Fruit fly (Drosophila melanogaster): ENCODE data around the gene Cbp20.

The Cbp20 gene

DNA sequence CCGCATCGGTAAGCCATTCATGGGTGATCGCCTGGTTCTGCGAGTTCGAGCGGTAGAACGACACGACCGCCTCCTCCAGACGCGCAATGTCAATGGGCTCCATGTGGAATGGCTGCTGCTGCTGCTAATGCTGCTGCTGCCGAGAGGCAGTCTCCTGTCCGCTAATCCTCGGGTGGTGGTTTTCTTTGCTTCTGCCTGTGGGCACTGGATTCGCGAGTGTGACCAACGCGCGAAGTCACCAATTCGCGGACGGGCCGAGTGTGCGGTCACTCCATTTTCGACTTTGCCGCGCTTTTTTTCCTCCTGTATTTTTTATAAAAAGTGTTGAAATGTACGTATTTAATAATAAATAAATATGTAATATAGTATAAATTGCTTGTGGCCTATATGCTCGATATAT is 18.8 kb downstream of the Cbp20 start, which contains the start of gene cdm:
cdm (minus strand) TSS at position 236 of the 400 bp plus-strand sequence.
- TF ChIP-seq EcR (GFP tag; optimal IDR thresholded peaks at IDR 0.05) (no peak), usp (GFP tag; optimal IDR thresholded peaks at IDR 0.05) (no peak), CG8478 (optimal IDR thresholded peaks at IDR 0.05) (no peak), psq (optimal IDR thresholded peaks at IDR 0.05) (no peak), pan (optimal IDR thresholded peaks at IDR 0.05) (no peak), Dll (optimal IDR thresholded peaks at IDR 0.05) (no peak)

DNA sequence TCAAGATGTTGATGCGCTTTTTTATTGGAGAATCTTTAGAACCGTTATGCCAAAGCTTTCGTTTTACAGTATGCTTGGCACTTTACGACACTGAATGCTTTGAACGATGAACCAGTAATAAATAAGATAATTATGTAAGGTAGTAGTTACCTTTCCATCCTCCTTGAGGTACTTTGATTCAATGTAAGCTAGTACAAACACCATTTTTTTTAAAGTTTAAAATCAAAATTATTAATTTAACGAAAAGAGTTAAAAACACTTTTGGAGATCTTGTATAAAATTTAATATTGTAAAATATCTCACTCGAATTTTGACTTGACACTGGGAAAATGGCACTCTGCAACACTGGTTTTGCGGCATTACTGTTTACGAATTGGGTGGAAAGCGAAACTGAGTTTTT is 20.9 kb downstream of the Cbp20 start, which contains the start of the genes Arp5 and CG7208:
Arp5 (plus strand) TSS at position 114 of the 400 bp plus-strand sequence.
CG7208 (minus strand) TSS at position 331 of the 400 bp plus-strand sequence.
- TF ChIP-seq CG8478 (optimal IDR thresholded peaks at IDR 0.05) (no peak), EcR (GFP tag; optimal IDR thresholded peaks at IDR 0.05) (no peak), usp (GFP tag; optimal IDR thresholded peaks at IDR 0.05) (no peak), pan (optimal IDR thresholded peaks at IDR 0.05) (no peak), Dll (optimal IDR thresholded peaks at IDR 0.05) (no peak)

DNA sequence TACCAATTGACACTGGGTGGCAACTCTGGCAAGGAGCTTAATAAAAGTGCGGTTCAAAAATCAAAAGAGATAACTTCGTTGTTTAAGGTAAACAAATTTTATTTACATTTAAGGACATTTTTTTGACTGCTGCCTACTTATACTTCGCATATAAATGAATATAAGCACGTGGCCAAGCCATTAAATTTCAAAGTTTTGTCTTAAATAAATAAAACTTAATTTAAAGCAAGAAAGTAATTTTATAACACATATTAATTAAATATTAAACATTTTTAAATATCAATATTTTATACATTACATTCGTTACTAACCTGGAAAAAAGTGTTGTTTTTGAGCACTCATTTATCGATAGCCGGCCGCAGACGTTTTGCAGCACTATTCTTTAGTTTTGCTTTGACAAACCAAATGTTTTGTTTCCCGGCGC is 24.3 kb downstream of the Cbp20 start, which contains the start of the genes CG12321 and MED17:
CG12321 (minus strand) TSS at position 6 of the 424 bp plus-strand sequence.
MED17 (plus strand) TSS at position 371 of the 424 bp plus-strand sequence.
- TF ChIP-seq EcR (GFP tag; optimal IDR thresholded peaks at IDR 0.05), result no peak
- TF ChIP-seq usp (GFP tag; optimal IDR thresholded peaks at IDR 0.05), result no peak
- no peak for TF ChIP-seq psq (optimal IDR thresholded peaks at IDR 0.05)
- no peak for TF ChIP-seq CG8478 (optimal IDR thresholded peaks at IDR 0.05)
- TF ChIP-seq pan (optimal IDR thresholded peaks at IDR 0.05), result no peak
- no peak for TF ChIP-seq Dll (optimal IDR thresholded peaks at IDR 0.05)

DNA sequence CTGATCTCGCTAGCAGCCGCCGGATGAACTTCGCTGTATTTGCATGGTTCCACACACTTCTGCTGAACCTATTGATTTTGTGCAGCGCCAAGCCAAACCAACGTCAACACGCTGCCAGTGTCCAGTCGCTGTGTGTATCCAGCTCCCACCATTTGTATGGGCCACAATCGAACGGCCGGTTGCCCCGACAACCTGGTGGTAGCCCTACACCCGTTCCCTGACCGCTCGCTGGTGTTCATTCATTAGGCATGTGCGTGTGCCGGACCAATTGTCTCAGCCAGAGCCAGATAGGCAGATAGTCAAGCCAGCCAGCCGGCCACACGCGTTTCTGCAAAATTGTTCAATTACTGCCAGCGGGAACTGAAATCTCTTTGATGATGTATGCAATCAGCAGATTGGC is 27.4 kb downstream of the Cbp20 start, which contains the start of gene CG14313:
CG14313 (minus strand) TSS at position 101 of the 400 bp plus-strand sequence.
- TF ChIP-seq CG8478 (optimal IDR thresholded peaks at IDR 0.05) (no peak), pan (optimal IDR thresholded peaks at IDR 0.05) (no peak)

DNA sequence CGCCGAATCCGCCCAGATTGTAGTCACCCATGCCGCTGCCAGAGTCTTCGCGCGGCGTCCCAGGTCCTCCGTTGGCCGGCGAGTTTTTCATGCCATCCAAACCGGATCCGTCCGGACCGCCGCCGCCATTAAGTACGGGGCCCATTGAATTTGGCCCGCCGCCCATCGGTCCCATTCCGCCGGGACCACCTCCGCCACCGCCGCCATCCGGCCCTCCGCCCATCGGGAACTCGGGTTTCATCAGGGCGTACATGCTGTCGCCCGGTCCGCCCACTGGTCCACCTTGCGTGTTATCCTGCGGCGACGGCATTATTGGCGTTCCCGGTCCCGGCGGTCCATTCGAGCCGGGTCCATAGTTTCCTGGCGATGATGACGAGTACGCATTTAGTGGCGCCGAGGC is 30.8 kb downstream of the Cbp20 start:
- TF ChIP-seq Dll (optimal IDR thresholded peaks at IDR 0.05) (no peak), CG8478 (optimal IDR thresholded peaks at IDR 0.05) (no peak), psq (optimal IDR thresholded peaks at IDR 0.05) (no peak), EcR (GFP tag; optimal IDR thresholded peaks at IDR 0.05) (no peak), pan (optimal IDR thresholded peaks at IDR 0.05) (no peak), usp (GFP tag; optimal IDR thresholded peaks at IDR 0.05) (no peak)

DNA sequence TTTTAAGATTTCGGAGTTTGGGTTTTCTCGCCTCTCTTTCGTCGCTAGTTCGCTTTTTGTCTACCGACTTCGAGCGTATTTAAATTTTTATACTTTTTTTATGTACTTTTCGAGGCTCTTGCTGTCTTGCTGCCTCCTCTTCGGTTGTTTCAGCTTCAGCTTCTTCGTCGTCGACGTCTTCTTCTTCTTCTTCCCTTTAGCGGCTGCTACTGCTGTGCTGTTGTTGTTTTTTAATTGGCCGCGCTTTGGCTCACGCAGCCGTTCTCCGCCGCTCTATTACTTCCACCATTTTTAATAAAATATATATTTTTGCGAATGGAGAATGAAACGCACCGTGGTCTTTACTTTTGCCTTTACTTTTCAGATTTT is 32.1 kb downstream of the Cbp20 start:
- TF ChIP-seq usp (GFP tag; optimal IDR thresholded peaks at IDR 0.05) (no peak), EcR (GFP tag; optimal IDR thresholded peaks at IDR 0.05) (no peak)

DNA sequence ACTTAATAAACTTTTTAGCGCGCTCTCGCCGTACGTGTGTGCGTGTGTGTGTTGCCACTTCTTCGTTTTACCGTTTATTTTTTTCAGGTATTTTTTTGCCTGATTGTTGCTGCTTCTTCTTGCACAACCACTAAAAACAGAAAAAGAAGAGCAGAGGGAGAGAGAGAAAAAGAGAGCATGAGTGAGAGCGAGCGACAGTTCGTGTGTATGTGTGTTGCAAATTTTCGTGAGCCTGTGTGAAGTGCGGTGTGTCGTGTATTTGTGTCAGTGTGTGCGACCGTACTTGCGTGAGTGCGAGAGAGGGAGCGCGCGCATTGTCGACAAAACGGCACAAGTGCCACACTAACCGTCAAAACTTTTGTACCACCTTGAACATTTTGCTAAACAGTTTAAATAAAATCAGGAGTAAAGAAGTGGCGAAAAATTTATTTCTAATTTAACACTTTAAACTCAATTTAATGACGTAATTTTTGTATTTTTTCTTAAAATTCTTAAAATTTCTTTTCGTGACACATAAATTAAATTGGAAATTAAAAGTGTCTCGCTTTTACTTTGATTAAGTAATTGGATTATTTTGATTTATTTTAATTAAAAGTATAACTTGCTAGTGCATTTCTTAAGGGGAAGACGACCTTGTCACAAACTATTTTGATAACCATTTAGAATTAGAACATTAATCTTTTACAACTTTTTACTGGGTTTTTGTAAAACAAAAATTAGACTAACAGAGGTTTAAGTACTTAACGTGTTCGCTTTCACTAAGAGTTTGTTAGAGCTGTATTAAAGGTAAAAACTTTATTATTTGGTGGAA is 32.7 kb downstream of the Cbp20 start:
- TF ChIP-seq CG8478 (optimal IDR thresholded peaks at IDR 0.05), result peak; percentile 51
- no peak for TF ChIP-seq EcR (GFP tag; optimal IDR thresholded peaks at IDR 0.05)
- TF ChIP-seq Dll (optimal IDR thresholded peaks at IDR 0.05), result peak; percentile 98

DNA sequence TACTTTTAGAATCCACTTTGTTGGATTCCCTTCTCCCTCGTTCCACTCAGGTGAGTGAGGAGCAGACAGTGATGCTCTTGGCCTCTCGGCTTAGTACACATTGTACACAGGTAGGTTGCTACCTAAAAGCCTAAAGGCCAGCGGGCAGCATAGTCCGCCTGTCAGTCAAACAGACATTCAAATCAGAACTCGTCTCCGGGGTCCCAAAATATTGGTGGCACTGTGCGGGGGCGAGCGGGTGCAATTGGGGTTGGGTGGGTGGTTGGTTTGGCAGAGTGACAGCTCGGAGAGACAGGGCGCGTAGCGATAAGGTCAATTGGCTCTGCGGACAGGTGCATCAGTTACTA is 33.3 kb downstream of the Cbp20 start:
- no peak for TF ChIP-seq CG8478 (optimal IDR thresholded peaks at IDR 0.05)

DNA sequence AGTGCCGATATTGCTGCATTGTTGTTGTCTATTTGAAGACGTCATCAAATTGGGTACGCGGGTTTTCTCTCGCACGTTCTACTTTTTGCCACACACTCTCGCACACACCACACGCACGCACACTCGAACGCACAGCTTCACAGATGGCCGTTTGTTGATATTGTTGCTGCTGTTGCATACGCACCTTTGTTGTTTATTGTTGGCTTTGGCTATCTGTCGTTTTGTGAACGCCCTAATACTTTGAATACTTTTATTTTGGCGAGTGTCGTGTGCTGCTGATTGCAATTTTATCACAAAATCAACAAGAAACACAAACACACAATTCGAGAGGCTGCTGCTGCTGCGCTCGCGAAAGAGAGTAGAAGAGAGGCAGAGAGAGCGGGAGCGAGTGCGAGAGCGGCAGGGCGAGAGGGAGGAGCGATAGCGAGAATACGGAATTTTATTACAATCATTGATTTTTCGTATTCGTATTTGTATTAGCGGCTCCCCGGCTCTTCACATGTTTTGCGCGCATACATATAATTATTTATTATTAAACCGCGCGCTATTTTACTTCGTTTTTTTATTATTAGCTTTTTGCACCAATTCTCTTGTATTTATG is 34.2 kb downstream of the Cbp20 start:
- TF ChIP-seq EcR (GFP tag; optimal IDR thresholded peaks at IDR 0.05) (no peak), Dll (optimal IDR thresholded peaks at IDR 0.05) (peak; percentile 97)

DNA sequence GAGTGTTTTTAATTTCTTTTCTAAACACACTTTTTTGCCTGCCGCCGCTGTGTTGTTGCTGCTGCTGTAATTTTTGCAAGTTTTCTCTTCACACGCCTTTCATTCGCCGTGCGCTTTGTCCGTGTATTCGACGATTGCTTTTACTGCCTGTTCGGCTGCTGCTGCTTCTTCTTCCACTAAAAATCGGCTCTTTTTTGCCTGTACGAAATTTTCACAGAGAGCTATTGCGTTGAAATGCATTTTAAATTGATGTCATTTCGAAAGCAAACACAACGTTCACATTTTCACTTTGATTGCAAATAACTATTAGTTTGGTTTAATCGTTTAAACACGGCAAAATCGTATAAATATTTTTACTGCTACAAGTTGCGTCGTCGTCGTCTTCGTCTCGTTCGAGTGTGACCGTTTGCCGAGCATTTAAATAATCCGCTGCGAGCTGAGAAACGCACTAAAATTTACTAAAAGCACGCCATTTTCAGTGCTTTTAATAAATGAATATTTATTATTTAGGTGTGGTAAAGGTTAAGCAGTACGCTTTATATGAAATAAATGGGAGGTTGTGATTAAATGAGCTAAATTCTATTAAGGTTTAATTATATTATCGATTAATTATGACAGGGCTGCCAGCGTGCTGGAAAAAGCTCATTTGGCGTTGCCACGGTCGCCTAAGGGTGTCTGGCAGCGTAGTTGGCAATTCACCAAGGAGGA is 34.9 kb downstream of the Cbp20 start, which contains the start of the genes Ssdp and CG7985:
Ssdp (minus strand) TSS at position 419 of the 708 bp plus-strand sequence.
CG7985 (plus strand) TSS at position 681 of the 708 bp plus-strand sequence.
- TF ChIP-seq pan (optimal IDR thresholded peaks at IDR 0.05) (no peak), psq (optimal IDR thresholded peaks at IDR 0.05) (peak; percentile 59), EcR (GFP tag; optimal IDR thresholded peaks at IDR 0.05) (no peak), usp (GFP tag; optimal IDR thresholded peaks at IDR 0.05) (no peak)

DNA sequence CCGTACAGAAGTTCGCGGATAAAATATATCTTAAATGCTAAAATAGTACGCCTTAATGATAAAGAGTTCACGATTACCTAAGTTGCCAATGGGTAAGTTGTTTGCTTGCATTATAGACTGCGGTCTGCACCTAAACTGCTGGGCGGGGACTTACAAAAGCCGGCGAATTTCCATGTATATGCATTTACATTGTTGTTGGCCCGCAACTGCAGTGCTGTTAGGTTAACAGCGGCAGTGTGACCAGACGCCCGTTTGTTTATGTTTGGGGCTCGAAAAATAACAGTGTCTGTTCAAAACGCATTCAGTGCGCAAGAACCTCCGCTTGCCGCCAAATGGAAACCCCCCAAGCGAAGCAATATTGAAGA is 35.4 kb downstream of the Cbp20 start:
- no peak for TF ChIP-seq EcR (GFP tag; optimal IDR thresholded peaks at IDR 0.05)
- no peak for TF ChIP-seq usp (GFP tag; optimal IDR thresholded peaks at IDR 0.05)
- no peak for TF ChIP-seq psq (optimal IDR thresholded peaks at IDR 0.05)
- no peak for TF ChIP-seq CG8478 (optimal IDR thresholded peaks at IDR 0.05)
- no peak for TF ChIP-seq pan (optimal IDR thresholded peaks at IDR 0.05)
- no peak for TF ChIP-seq Dll (optimal IDR thresholded peaks at IDR 0.05)

DNA sequence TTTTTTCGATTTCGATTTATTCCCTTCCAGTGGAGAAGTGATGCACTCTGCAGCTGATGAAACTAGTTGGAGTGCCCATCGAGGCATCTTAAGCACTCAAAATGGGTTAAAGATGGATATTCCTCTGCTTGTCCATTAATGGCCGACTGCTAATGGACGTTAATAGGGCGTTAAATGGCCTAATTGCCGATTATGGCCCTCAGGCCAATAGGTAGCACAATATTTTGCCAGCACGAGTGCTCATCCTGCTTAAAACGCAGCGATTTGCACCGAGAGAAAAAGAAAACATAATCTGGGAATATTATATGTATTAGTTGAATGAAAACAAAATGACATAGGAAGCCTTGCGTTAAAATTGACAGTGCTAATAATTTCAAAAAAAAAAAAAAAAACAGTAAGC is 44.0 kb downstream of the Cbp20 start, which contains the start of gene CG44158:
CG44158 (plus strand) TSS at position 301 of the 400 bp plus-strand sequence.
- no peak for TF ChIP-seq usp (GFP tag; optimal IDR thresholded peaks at IDR 0.05)
- TF ChIP-seq Dll (optimal IDR thresholded peaks at IDR 0.05), result no peak
- TF ChIP-seq EcR (GFP tag; optimal IDR thresholded peaks at IDR 0.05), result no peak
- no peak for TF ChIP-seq psq (optimal IDR thresholded peaks at IDR 0.05)
- no peak for TF ChIP-seq pan (optimal IDR thresholded peaks at IDR 0.05)
- TF ChIP-seq CG8478 (optimal IDR thresholded peaks at IDR 0.05), result no peak
